Fruit fly (Drosophila melanogaster) whole organism, embryonic: ENCODE data around the gene CG3342.

Source experiments
- Ada2b ChIP-seq: fragments of 200-800 bp; sonication (Bioruptor generic); IDR thresholded peaks from 2 replicates; pipeline ENCODE4 v1.3.6; 2022; ENCODE audit warnings: missing biosample characterization, missing genetic modification characterization
- Antp ChIP-seq: fragments of 200-800 bp; sonication (Bioruptor generic); optimal IDR thresholded peaks from 3 replicates; lab custom pipeline; 2016; ENCODE audit warnings: missing biosample characterization, missing genetic modification characterization
- Atf6 ChIP-seq: fragments of 200-800 bp; sonication (Bioruptor generic); IDR thresholded peaks from 2 replicates; pipeline ENCODE4 v1.3.6; 2022; ENCODE audit warnings: missing biosample characterization, missing genetic modification characterization
- B-H1 ChIP-seq: fragments of 200-800 bp; sonication (Bioruptor generic); IDR thresholded peaks from 3 replicates; pipeline ENCODE4 v1.3.6; 2022; ENCODE audit warnings: missing biosample characterization, missing genetic modification characterization
- CG11093 ChIP-seq: fragments of 200-800 bp; sonication (Bioruptor generic); IDR thresholded peaks from 3 replicates; pipeline ENCODE4 v1.3.6; 2022; ENCODE audit warnings: missing biosample characterization, missing genetic modification characterization
- CG13287 ChIP-seq: fragments of 200-800 bp; sonication (Bioruptor generic); IDR thresholded peaks from 2 replicates; pipeline ENCODE4 v1.3.6; 2022; ENCODE audit warnings: missing biosample characterization, missing genetic modification characterization; ENCODE audit not compliant: partially characterized antibody
- CG15696 ChIP-seq: fragments of 200-800 bp; sonication (Bioruptor generic); optimal IDR thresholded peaks from 2 replicates; lab custom pipeline; 2019; ENCODE audit warnings: missing biosample characterization, mild to moderate bottlenecking, missing genetic modification characterization, moderate library complexity
- CG1647 ChIP-seq: fragments of 200-800 bp; sonication (Bioruptor generic); optimal IDR thresholded peaks from 3 replicates; lab custom pipeline; 2016; ENCODE audit warnings: missing biosample characterization, missing genetic modification characterization
- CG17361 ChIP-seq: fragments of 200-800 bp; sonication (Bioruptor generic); IDR thresholded peaks from 3 replicates; pipeline ENCODE4 v1.3.6; 2022; ENCODE audit warnings: missing biosample characterization, missing genetic modification characterization
- CG18262 ChIP-seq: fragments of 200-800 bp; optimal IDR thresholded peaks from 3 replicates; lab custom pipeline; 2019; ENCODE audit warnings: missing biosample characterization, mild to moderate bottlenecking, missing genetic modification characterization, moderate library complexity
- CG18599 ChIP-seq: fragments of 200-800 bp; sonication (Bioruptor generic); optimal IDR thresholded peaks from 3 replicates; lab custom pipeline; 2017; ENCODE audit warnings: missing biosample characterization, missing genetic modification characterization, mild to moderate bottlenecking, moderate library complexity, missing genetic modification reagents
- CG18764 ChIP-seq: fragments of 200-800 bp; sonication (Bioruptor generic); optimal IDR thresholded peaks from 3 replicates; lab custom pipeline; 2016; ENCODE audit warnings: missing biosample characterization, missing genetic modification characterization
- CG2712 ChIP-seq: fragments of 200-800 bp; optimal IDR thresholded peaks from 3 replicates; lab custom pipeline; 2019; ENCODE audit warnings: missing biosample characterization, mild to moderate bottlenecking, missing genetic modification characterization, moderate library complexity
- CG31441 ChIP-seq: fragments of 200-800 bp; sonication (Bioruptor generic); IDR thresholded peaks from 2 replicates; pipeline ENCODE4 v1.3.6; 2022; ENCODE audit warnings: missing biosample characterization, missing genetic modification characterization
- CG3995 ChIP-seq: fragments of 200-800 bp; sonication (Bioruptor generic); optimal IDR thresholded peaks from 3 replicates; lab custom pipeline; 2016; ENCODE audit warnings: missing biosample characterization, missing genetic modification characterization
- CG43689 ChIP-seq: fragments of 200-800 bp; sonication (Bioruptor generic); IDR thresholded peaks from 2 replicates; pipeline ENCODE4 v1.3.6; 2022; ENCODE audit warnings: missing biosample characterization, missing genetic modification characterization
- CG6791 ChIP-seq: fragments of 200-800 bp; sonication (Bioruptor generic); IDR thresholded peaks from 3 replicates; pipeline ENCODE4 v1.3.6; 2022; ENCODE audit warnings: missing biosample characterization, missing genetic modification characterization; ENCODE audit not compliant: partially characterized antibody
- CG9609 ChIP-seq: fragments of 200-800 bp; sonication (Bioruptor generic); optimal IDR thresholded peaks from 3 replicates; lab custom pipeline; 2016; ENCODE audit warnings: missing biosample characterization, missing genetic modification characterization
- CG9932 ChIP-seq: fragments of 200-800 bp; sonication (Bioruptor generic); IDR thresholded peaks from 2 replicates; pipeline ENCODE4 v1.3.6; 2022; ENCODE audit warnings: missing biosample characterization, missing genetic modification characterization
- CoRest ChIP-seq: fragments of 200-800 bp; sonication (Bioruptor generic); optimal IDR thresholded peaks from 3 replicates; lab custom pipeline; 2018; ENCODE audit warnings: missing biosample characterization, mild to moderate bottlenecking, missing genetic modification characterization, moderate library complexity
- Deaf1 ChIP-seq: fragments of 200-800 bp; optimal IDR thresholded peaks from 3 replicates; lab custom pipeline; 2019; ENCODE audit warnings: missing biosample characterization, mild to moderate bottlenecking, missing genetic modification characterization, moderate library complexity
- Ets65A ChIP-seq: fragments of 200-800 bp; sonication (Bioruptor generic); peaks from one replicate; lab custom pipeline; 2016; ENCODE audit warnings: missing biosample characterization, missing genetic modification characterization
- Hey ChIP-seq: fragments of 200-800 bp; sonication (Bioruptor generic); optimal IDR thresholded peaks from 3 replicates; lab custom pipeline; 2018; ENCODE audit warnings: missing biosample characterization, mild to moderate bottlenecking, missing genetic modification characterization
- MESR4 ChIP-seq: fragments of 200-800 bp; sonication (Bioruptor generic); optimal IDR thresholded peaks from 2 replicates; lab custom pipeline; 2018; ENCODE audit warnings: missing biosample characterization, mild to moderate bottlenecking, missing genetic modification characterization, moderate library complexity
- Nf-YA ChIP-seq: fragments of 200-800 bp; sonication (Bioruptor generic); IDR thresholded peaks from 2 replicates; pipeline ENCODE4 v1.3.6; 2022; ENCODE audit warnings: missing biosample characterization, missing genetic modification characterization
- Oaz ChIP-seq: fragments of 200-800 bp; sonication (Bioruptor generic); IDR thresholded peaks from 2 replicates; pipeline ENCODE4 v1.3.6; 2022; ENCODE audit warnings: missing biosample characterization, missing genetic modification characterization
- Optix ChIP-seq: fragments of 200-800 bp; sonication (Bioruptor generic); IDR thresholded peaks from 3 replicates; pipeline ENCODE4 v1.3.6; 2022; ENCODE audit warnings: missing biosample characterization, missing genetic modification characterization
- Rfx ChIP-seq: fragments of 200-800 bp; sonication (Bioruptor generic); IDR thresholded peaks from 2 replicates; pipeline ENCODE4 v1.3.6; 2022; ENCODE audit warnings: missing biosample characterization, missing genetic modification characterization
- Sry-δ ChIP-seq: fragments of 200-800 bp; sonication (Bioruptor generic); optimal IDR thresholded peaks from 2 replicates; lab custom pipeline; 2016; ENCODE audit warnings: missing biosample characterization, missing genetic modification characterization
- YL-1 ChIP-seq: fragments of 200-800 bp; sonication (Bioruptor generic); optimal IDR thresholded peaks from 3 replicates; lab custom pipeline; 2017; ENCODE audit warnings: missing biosample characterization, mild to moderate bottlenecking, missing genetic modification characterization
- croc ChIP-seq: fragments of 200-800 bp; sonication (Bioruptor generic); conservative IDR thresholded peaks from 3 replicates; pipeline ENCODE4 v1.3.6; 2022; ENCODE audit warnings: missing biosample characterization, missing genetic modification characterization
- cwo ChIP-seq: fragments of 200-800 bp; sonication (Bioruptor generic); optimal IDR thresholded peaks from 3 replicates; lab custom pipeline; 2017; ENCODE audit warnings: missing biosample characterization, missing genetic modification characterization, mild to moderate bottlenecking, moderate library complexity, missing genetic modification reagents
- dmrt11E ChIP-seq: fragments of 200-800 bp; sonication (Bioruptor generic); optimal IDR thresholded peaks from 3 replicates; lab custom pipeline; 2018; ENCODE audit warnings: missing biosample characterization, mild to moderate bottlenecking, missing genetic modification characterization, moderate library complexity
- dysf ChIP-seq: fragments of 200-800 bp; sonication (Bioruptor generic); IDR thresholded peaks from 3 replicates; pipeline ENCODE4 v1.3.6; 2022; ENCODE audit warnings: missing biosample characterization, missing genetic modification characterization
- exex ChIP-seq: fragments of 200-800 bp; sonication (Bioruptor generic); optimal IDR thresholded peaks from 4 replicates; lab custom pipeline; 2018; ENCODE audit warnings: missing biosample characterization, mild to moderate bottlenecking, missing genetic modification characterization, moderate library complexity
- ftz-f1 ChIP-seq: fragments of 200-800 bp; sonication (Bioruptor generic); optimal IDR thresholded peaks from 2 replicates; lab custom pipeline; 2016; ENCODE audit warnings: missing biosample characterization, missing genetic modification characterization
- gce ChIP-seq: fragments of 200-800 bp; sonication (Bioruptor generic); IDR thresholded peaks from 3 replicates; pipeline ENCODE4 v1.3.6; 2022; ENCODE audit warnings: missing biosample characterization, missing genetic modification characterization
- gem ChIP-seq: fragments of 200-800 bp; sonication (Bioruptor generic); optimal IDR thresholded peaks from 2 replicates; lab custom pipeline; 2019; ENCODE audit warnings: missing biosample characterization, mild to moderate bottlenecking, missing genetic modification characterization, moderate library complexity
- lov ChIP-seq, 2 experiments: fragments of 200-800 bp in 1 of 2; fragments of >200 bp in 1 of 2; sonication (Bioruptor generic) in 1 of 2; IDR thresholded peaks in 1 of 2; optimal IDR thresholded peaks in 1 of 2; 2 replicates in 1 of 2; 3 replicates in 1 of 2; pipeline versions ENCODE4 v1.3.6 to Lab custom; 2017 to 2022; ENCODE audit warnings: missing biosample characterization in 1 of 2, missing genetic modification characterization in 1 of 2
- luna ChIP-seq: fragments of 200-800 bp; sonication (Bioruptor generic); optimal IDR thresholded peaks from 2 replicates; lab custom pipeline; 2016; ENCODE audit warnings: missing biosample characterization, missing genetic modification characterization
- mirr ChIP-seq: fragments of 200-800 bp; sonication (Bioruptor generic); optimal IDR thresholded peaks from 3 replicates; lab custom pipeline; 2018; ENCODE audit warnings: missing biosample characterization, mild to moderate bottlenecking, missing genetic modification characterization
- nom ChIP-seq: fragments of 200-800 bp; sonication (Bioruptor generic); optimal IDR thresholded peaks from 2 replicates; lab custom pipeline; 2017; ENCODE audit warnings: missing biosample characterization, missing genetic modification characterization, mild to moderate bottlenecking, moderate library complexity, missing genetic modification reagents
- p53 ChIP-seq: fragments of 200-800 bp; sonication (Bioruptor generic); optimal IDR thresholded peaks from 2 replicates; lab custom pipeline; 2016; ENCODE audit warnings: missing biosample characterization, missing genetic modification characterization
- pho ChIP-seq: fragments of 200-800 bp; sonication (Bioruptor generic); optimal IDR thresholded peaks from 2 replicates; lab custom pipeline; 2016; ENCODE audit warnings: missing biosample characterization, missing genetic modification characterization
- pum ChIP-seq: fragments of 200-800 bp; sonication (Bioruptor generic); optimal IDR thresholded peaks from 2 replicates; lab custom pipeline; 2016; ENCODE audit warnings: missing biosample characterization, missing genetic modification characterization
- rib ChIP-seq: fragments of 200-800 bp; sonication (Bioruptor generic); IDR thresholded peaks from 2 replicates; pipeline ENCODE4 v1.3.6; 2022; ENCODE audit warnings: missing biosample characterization, missing genetic modification characterization
- sisA ChIP-seq: fragments of 200-800 bp; sonication (Bioruptor generic); IDR thresholded peaks from 2 replicates; pipeline ENCODE4 v1.3.6; 2022; ENCODE audit warnings: missing biosample characterization, missing genetic modification characterization
- ssp ChIP-seq: fragments of 200-800 bp; sonication (Bioruptor generic); IDR thresholded peaks from 2 replicates; pipeline ENCODE4 v1.3.6; 2022; ENCODE audit warnings: missing biosample characterization, missing genetic modification characterization
- zf30C ChIP-seq: fragments of 200-800 bp; sonication (Bioruptor generic); optimal IDR thresholded peaks from 3 replicates; lab custom pipeline; 2018; ENCODE audit warnings: missing biosample characterization, mild to moderate bottlenecking, missing genetic modification characterization

The CG3342 gene

dm6 chrX:6571234-6571915 is 43.7 kb upstream of the CG3342 start (continued):
- TF ChIP-seq Deaf1 (tag; lab: Kevin White, UChicago): peak; percentile 67
- TF ChIP-seq CG13287 (GFP tag; lab: Robert Waterston, UW): no peak
- TF ChIP-seq mirr (GFP tag; lab: Kevin White, UChicago): no peak
- TF ChIP-seq nom (GFP tag; lab: Kevin White, UChicago): no peak
- no peak for TF ChIP-seq gce (GFP tag; lab: Robert Waterston, UW)
- TF ChIP-seq CG17361 (GFP tag; lab: Robert Waterston, UW): peak; percentile 97
- no peak for TF ChIP-seq CG1647 (GFP tag; lab: Kevin White, UChicago)
- no peak for TF ChIP-seq Sry-δ
- peak; percentile 77 for TF ChIP-seq Atf6
- TF ChIP-seq Antp: peak; percentile 35
- TF ChIP-seq croc (GFP tag; lab: Robert Waterston, UW): peak; percentile 89
- peak; percentile 93 for TF ChIP-seq dmrt11E (tag; lab: Kevin White, UChicago)
- TF ChIP-seq sisA (GFP tag; lab: Robert Waterston, UW): peak; percentile 80
- peak; percentile 73 for TF ChIP-seq ssp (GFP tag; lab: Robert Waterston, UW)
- TF ChIP-seq Rfx: peak; percentile 57; the same call in 1 of the 2 replicates
- TF ChIP-seq Ada2b: peak; percentile 67
- peak; percentile 85 for TF ChIP-seq CG18599 (GFP tag; lab: Kevin White, UChicago)
- TF ChIP-seq pum: peak; percentile 53
- TF ChIP-seq CG3995 (GFP tag; lab: Kevin White, UChicago): no peak
- TF ChIP-seq CG2712: peak; percentile 96
- peak; percentile 89 for TF ChIP-seq CG15696 (tag; lab: Kevin White, UChicago)
- no peak for TF ChIP-seq lov (optimal IDR thresholded peaks at IDR 0.05; lab: Kevin White, UChicago)
- peak; percentile 82 for TF ChIP-seq lov (GFP tag; IDR thresholded peaks at IDR 0.05; lab: Robert Waterston, UW)
- TF ChIP-seq cwo (GFP tag; lab: Kevin White, UChicago): peak; percentile 68
- peak; percentile 28 for TF ChIP-seq exex
- no peak for TF ChIP-seq CG9609 (GFP tag; lab: Kevin White, UChicago)
- no peak; the same call in 1 of the 2 replicates for TF ChIP-seq CG9932 (GFP tag; lab: Robert Waterston, UW)
- no peak for TF ChIP-seq Hey (tag; lab: Kevin White, UChicago)
- peak; percentile 92 for TF ChIP-seq Ets65A
- TF ChIP-seq p53: no peak
- 0 out of 3 replicates have a peak, but pooled peaks have one; percentile 5 for TF ChIP-seq CG6791
- TF ChIP-seq ftz-f1 (GFP tag; lab: Kevin White, UChicago): no peak
- no peak for TF ChIP-seq zf30C (GFP tag; lab: Kevin White, UChicago)
- peak; percentile 89 for TF ChIP-seq dysf (GFP tag; lab: Robert Waterston, UW)
- peak; percentile 43; the same call in 1 of the 3 replicates for TF ChIP-seq Optix (GFP tag; lab: Robert Waterston, UW)
- peak; percentile 95 for TF ChIP-seq gem (tag; lab: Kevin White, UChicago)
- peak; percentile 81; the same call in 1 of the 3 replicates for TF ChIP-seq CG11093 (GFP tag; lab: Robert Waterston, UW)
- TF ChIP-seq CG18262 (tag; lab: Kevin White, UChicago): peak; percentile 96
- TF ChIP-seq MESR4 (GFP tag; lab: Kevin White, UChicago): peak; percentile 1
- no peak for TF ChIP-seq rib
- TF ChIP-seq B-H1 (GFP tag; lab: Robert Waterston, UW): peak; percentile 57; the same call in 2 of the 3 replicates
- TF ChIP-seq CoRest (tag; lab: Kevin White, UChicago): peak; percentile 95
- peak; percentile 46; the same call in 1 of the 2 replicates for TF ChIP-seq CG43689 (GFP tag; lab: Robert Waterston, UW)
- 0 out of 2 replicates have a peak, but pooled peaks have one; percentile 25 for TF ChIP-seq Nf-YA (GFP tag; lab: Robert Waterston, UW)
- peak; percentile 62 for TF ChIP-seq Oaz (GFP tag; lab: Robert Waterston, UW)
- TF ChIP-seq CG31441 (GFP tag; lab: Robert Waterston, UW): peak; percentile 97
- peak; percentile 48 for TF ChIP-seq YL-1 (GFP tag; lab: Kevin White, UChicago)
- peak; percentile 45 for TF ChIP-seq pho (GFP tag; lab: Kevin White, UChicago)
- peak; percentile 67 for TF ChIP-seq CG18764 (GFP tag; lab: Kevin White, UChicago)
- TF ChIP-seq luna (GFP tag; lab: Kevin White, UChicago): no peak
